Fruit fly (Drosophila melanogaster) whole organism, embryonic: ENCODE measurements around the gene Ste12DOR.

Experiments used
- BEAF-32 ChIP-seq: fragments of 200-800 bp; sonication (Bioruptor generic); optimal IDR thresholded peaks from 3 replicates; lab custom pipeline; 2017; ENCODE audit warnings: missing biosample characterization, missing genetic modification characterization, mild to moderate bottlenecking, moderate library complexity, missing genetic modification reagents
- Bgb ChIP-seq: fragments of 200-800 bp; sonication (Bioruptor generic); IDR thresholded peaks from 2 replicates; pipeline ENCODE4 v1.3.6; 2022; ENCODE audit warnings: missing biosample characterization, missing genetic modification characterization; ENCODE audit not compliant: partially characterized antibody
- CG10147 ChIP-seq: fragments of 200-800 bp; sonication (Bioruptor generic); optimal IDR thresholded peaks from 2 replicates; lab custom pipeline; 2019; ENCODE audit warnings: missing biosample characterization, mild to moderate bottlenecking, missing genetic modification characterization, moderate library complexity
- CG15696 ChIP-seq: fragments of 200-800 bp; sonication (Bioruptor generic); optimal IDR thresholded peaks from 2 replicates; lab custom pipeline; 2019; ENCODE audit warnings: missing biosample characterization, mild to moderate bottlenecking, missing genetic modification characterization, moderate library complexity
- CG1603 ChIP-seq: fragments of 200-800 bp; sonication (Bioruptor generic); optimal IDR thresholded peaks from 2 replicates; lab custom pipeline; 2019; ENCODE audit warnings: missing biosample characterization, mild to moderate bottlenecking, missing genetic modification characterization, moderate library complexity
- CG1647 ChIP-seq: fragments of 200-800 bp; sonication (Bioruptor generic); optimal IDR thresholded peaks from 3 replicates; lab custom pipeline; 2016; ENCODE audit warnings: missing biosample characterization, missing genetic modification characterization
- CG16779 ChIP-seq: fragments of 200-800 bp; sonication (Bioruptor generic); IDR thresholded peaks from 2 replicates; pipeline ENCODE4 v1.3.6; 2022; ENCODE audit warnings: missing biosample characterization, missing genetic modification characterization
- CG16813 ChIP-seq: fragments of 200-800 bp; sonication (Bioruptor generic); IDR thresholded peaks from 3 replicates; pipeline ENCODE4 v1.3.6; 2022; ENCODE audit warnings: missing biosample characterization, missing genetic modification characterization; ENCODE audit not compliant: partially characterized antibody
- CG17328 ChIP-seq: fragments of 200-800 bp; sonication (Bioruptor generic); IDR thresholded peaks from 2 replicates; pipeline ENCODE4 v1.3.6; 2022; ENCODE audit warnings: missing biosample characterization, missing genetic modification characterization
- CG17361 ChIP-seq: fragments of 200-800 bp; sonication (Bioruptor generic); IDR thresholded peaks from 3 replicates; pipeline ENCODE4 v1.3.6; 2022; ENCODE audit warnings: missing biosample characterization, missing genetic modification characterization
- CG2129 ChIP-seq: fragments of 200-800 bp; sonication (Bioruptor generic); IDR thresholded peaks from 2 replicates; pipeline ENCODE4 v1.3.6; 2022; ENCODE audit warnings: missing biosample characterization, missing genetic modification characterization; ENCODE audit not compliant: partially characterized antibody
- CG2678 ChIP-seq: fragments of 200-800 bp; sonication (Bioruptor generic); optimal IDR thresholded peaks from 3 replicates; lab custom pipeline; 2019; ENCODE audit warnings: missing biosample characterization, mild to moderate bottlenecking, missing genetic modification characterization, moderate library complexity
- CG2875 ChIP-seq: fragments of 200-800 bp; sonication (Bioruptor generic); optimal IDR thresholded peaks from 2 replicates; lab custom pipeline; 2017; ENCODE audit warnings: missing biosample characterization, mild to moderate bottlenecking, missing genetic modification characterization, missing genetic modification reagents
- CG32532 ChIP-seq: fragments of 200-800 bp; sonication (Bioruptor generic); IDR thresholded peaks from 2 replicates; pipeline ENCODE4 v1.3.6; 2022; ENCODE audit warnings: missing biosample characterization, missing genetic modification characterization
- CG4360 ChIP-seq: fragments of 200-800 bp; sonication (Bioruptor generic); IDR thresholded peaks from 2 replicates; pipeline ENCODE4 v1.3.6; 2022; ENCODE audit warnings: missing biosample characterization, missing genetic modification characterization
- CG6689 ChIP-seq: fragments of 200-800 bp; sonication (Bioruptor generic); IDR thresholded peaks from 2 replicates; pipeline ENCODE4 v1.3.6; 2022; ENCODE audit warnings: missing biosample characterization, missing genetic modification characterization
- CG6791 ChIP-seq: fragments of 200-800 bp; sonication (Bioruptor generic); IDR thresholded peaks from 3 replicates; pipeline ENCODE4 v1.3.6; 2022; ENCODE audit warnings: missing biosample characterization, missing genetic modification characterization; ENCODE audit not compliant: partially characterized antibody
- CG7987 ChIP-seq: fragments of 200-800 bp; sonication (Bioruptor generic); optimal IDR thresholded peaks from 2 replicates; lab custom pipeline; 2018; ENCODE audit warnings: missing biosample characterization, mild to moderate bottlenecking, missing genetic modification characterization, moderate library complexity
- CkIIα-i1 ChIP-seq: fragments of 200-800 bp; sonication (Bioruptor generic); IDR thresholded peaks from 2 replicates; pipeline ENCODE4 v1.3.6; 2022; ENCODE audit warnings: missing biosample characterization, missing genetic modification characterization
- HmgZ ChIP-seq: fragments of 200-800 bp; sonication (Bioruptor generic); optimal IDR thresholded peaks from 2 replicates; lab custom pipeline; 2018; ENCODE audit warnings: missing biosample characterization, mild to moderate bottlenecking, missing genetic modification characterization
- Hmx ChIP-seq: fragments of 200-800 bp; sonication (Bioruptor generic); optimal IDR thresholded peaks from 2 replicates; lab custom pipeline; 2016; ENCODE audit warnings: missing biosample characterization, missing genetic modification characterization
- Hr3 ChIP-seq: fragments of 200-800 bp; sonication (Bioruptor generic); optimal IDR thresholded peaks from 3 replicates; lab custom pipeline; 2016; ENCODE audit warnings: missing biosample characterization, missing genetic modification characterization
- Hr51 ChIP-seq, 2 experiments: fragments of 200-800 bp; sonication (Bioruptor generic); optimal IDR thresholded peaks; 2 replicates in 1 of 2; 3 replicates in 1 of 2; lab custom pipeline; 2016 to 2018; ENCODE audit warnings: missing biosample characterization in 2 of 2, missing genetic modification characterization in 2 of 2, mild to moderate bottlenecking in 1 of 2, moderate library complexity in 1 of 2
- Hsf ChIP-seq: fragments of 200-800 bp; sonication (Bioruptor generic); optimal IDR thresholded peaks from 3 replicates; lab custom pipeline; 2016; ENCODE audit warnings: missing biosample characterization, missing genetic modification characterization
- Kr ChIP-seq: fragments of 200-800 bp; sonication (Bioruptor generic); optimal IDR thresholded peaks from 2 replicates; lab custom pipeline; 2017; ENCODE audit warnings: missing biosample characterization, mild to moderate bottlenecking, missing genetic modification characterization
- MESR4 ChIP-seq: fragments of 200-800 bp; sonication (Bioruptor generic); optimal IDR thresholded peaks from 2 replicates; lab custom pipeline; 2018; ENCODE audit warnings: missing biosample characterization, mild to moderate bottlenecking, missing genetic modification characterization, moderate library complexity
- Max ChIP-seq: fragments of 200-800 bp; sonication (Bioruptor generic); optimal IDR thresholded peaks from 2 replicates; lab custom pipeline; 2016; ENCODE audit warnings: missing biosample characterization, mild to moderate bottlenecking, missing genetic modification characterization
- Nf-YA ChIP-seq: fragments of 200-800 bp; sonication (Bioruptor generic); IDR thresholded peaks from 2 replicates; pipeline ENCODE4 v1.3.6; 2022; ENCODE audit warnings: missing biosample characterization, missing genetic modification characterization
- Opbp ChIP-seq: fragments of 200-800 bp; sonication (Bioruptor generic); IDR thresholded peaks from 3 replicates; pipeline ENCODE4 v1.3.6; 2022; ENCODE audit warnings: missing biosample characterization, missing genetic modification characterization; ENCODE audit not compliant: partially characterized antibody
- ato ChIP-seq: fragments of 200-800 bp; sonication (Bioruptor generic); IDR thresholded peaks from 2 replicates; pipeline ENCODE4 v1.3.6; 2022; ENCODE audit warnings: missing biosample characterization, missing genetic modification characterization; ENCODE audit not compliant: partially characterized antibody
- crp ChIP-seq, 2 experiments: fragments of 200-800 bp; sonication (Bioruptor generic); optimal IDR thresholded peaks; 2 replicates in 1 of 2; 3 replicates in 1 of 2; lab custom pipeline; 2017; ENCODE audit warnings: missing biosample characterization in 2 of 2, missing genetic modification characterization in 2 of 2, mild to moderate bottlenecking in 1 of 2, moderate library complexity in 1 of 2
- dm ChIP-seq: fragments of 200-800 bp; sonication (Bioruptor generic); optimal IDR thresholded peaks from 3 replicates; lab custom pipeline; 2016; ENCODE audit warnings: missing biosample characterization, missing genetic modification characterization
- en ChIP-seq: fragments of 200-800 bp; sonication (Bioruptor generic); optimal IDR thresholded peaks from 2 replicates; lab custom pipeline; 2016; ENCODE audit warnings: missing biosample characterization, missing genetic modification characterization
- fd102C ChIP-seq: fragments of 200-800 bp; sonication (Bioruptor generic); optimal IDR thresholded peaks from 2 replicates; lab custom pipeline; 2018; ENCODE audit warnings: missing biosample characterization, mild to moderate bottlenecking, missing genetic modification characterization, moderate library complexity
- ham ChIP-seq: fragments of 200-800 bp; sonication (Bioruptor generic); IDR thresholded peaks from 2 replicates; pipeline ENCODE4 v1.3.6; 2022; ENCODE audit warnings: missing biosample characterization, missing genetic modification characterization
- her ChIP-seq: fragments of 200-800 bp; sonication (Bioruptor generic); optimal IDR thresholded peaks from 2 replicates; lab custom pipeline; 2016; ENCODE audit warnings: missing biosample characterization, missing genetic modification characterization
- jing ChIP-seq: fragments of 200-800 bp; sonication (Bioruptor generic); optimal IDR thresholded peaks from 2 replicates; lab custom pipeline; 2018; ENCODE audit warnings: missing biosample characterization, mild to moderate bottlenecking, missing genetic modification characterization
- kni ChIP-seq: fragments of 200-800 bp; sonication (Bioruptor generic); optimal IDR thresholded peaks from 3 replicates; lab custom pipeline; 2017; ENCODE audit warnings: mild to moderate bottlenecking, missing biosample characterization, missing genetic modification reagents, missing genetic modification characterization
- lab ChIP-seq: fragments of 200-800 bp; sonication (Bioruptor generic); optimal IDR thresholded peaks from 3 replicates; lab custom pipeline; 2017; ENCODE audit warnings: missing biosample characterization, missing genetic modification characterization, mild to moderate bottlenecking, moderate library complexity, missing genetic modification reagents
- lbe ChIP-seq: fragments of 200-800 bp; sonication (Bioruptor generic); optimal IDR thresholded peaks from 2 replicates; lab custom pipeline; 2016; ENCODE audit warnings: missing biosample characterization, mild to moderate bottlenecking, missing genetic modification characterization
- nom ChIP-seq: fragments of 200-800 bp; sonication (Bioruptor generic); optimal IDR thresholded peaks from 2 replicates; lab custom pipeline; 2017; ENCODE audit warnings: missing biosample characterization, missing genetic modification characterization, mild to moderate bottlenecking, moderate library complexity, missing genetic modification reagents
- otp ChIP-seq: fragments of 200-800 bp; sonication (Bioruptor generic); IDR thresholded peaks from 3 replicates; pipeline ENCODE4, ENCODE4 v1.3.6; 2022; ENCODE audit warnings: missing biosample characterization, missing genetic modification characterization
- p53 ChIP-seq: fragments of 200-800 bp; sonication (Bioruptor generic); optimal IDR thresholded peaks from 2 replicates; lab custom pipeline; 2016; ENCODE audit warnings: missing biosample characterization, missing genetic modification characterization
- psq ChIP-seq: fragments of 200-800 bp; sonication (Bioruptor generic); optimal IDR thresholded peaks from 2 replicates; lab custom pipeline; 2017; ENCODE audit warnings: missing biosample characterization, missing genetic modification characterization
- salm ChIP-seq: fragments of 200-800 bp; sonication (Bioruptor generic); optimal IDR thresholded peaks from 2 replicates; lab custom pipeline; 2018; ENCODE audit warnings: missing biosample characterization, mild to moderate bottlenecking, missing genetic modification characterization
- sqz ChIP-seq: fragments of 200-800 bp; sonication (Bioruptor generic); optimal IDR thresholded peaks from 3 replicates; lab custom pipeline; 2018; ENCODE audit warnings: missing biosample characterization, mild to moderate bottlenecking, missing genetic modification characterization
- sug ChIP-seq: fragments of 200-800 bp; optimal IDR thresholded peaks from 2 replicates; lab custom pipeline; 2019; ENCODE audit warnings: missing biosample characterization, mild to moderate bottlenecking, missing genetic modification characterization, moderate library complexity
- z ChIP-seq: fragments of 200-800 bp; sonication (Bioruptor generic); IDR thresholded peaks from 3 replicates; pipeline ENCODE4 v1.3.6; 2022; ENCODE audit warnings: missing biosample characterization, missing genetic modification characterization
- zen2 ChIP-seq: fragments of 200-800 bp; sonication (Bioruptor generic); IDR thresholded peaks from 3 replicates; pipeline ENCODE4 v1.3.6; 2022; ENCODE audit warnings: missing biosample characterization, missing genetic modification characterization; ENCODE audit not compliant: partially characterized antibody

Ste12DOR gene

DNA sequence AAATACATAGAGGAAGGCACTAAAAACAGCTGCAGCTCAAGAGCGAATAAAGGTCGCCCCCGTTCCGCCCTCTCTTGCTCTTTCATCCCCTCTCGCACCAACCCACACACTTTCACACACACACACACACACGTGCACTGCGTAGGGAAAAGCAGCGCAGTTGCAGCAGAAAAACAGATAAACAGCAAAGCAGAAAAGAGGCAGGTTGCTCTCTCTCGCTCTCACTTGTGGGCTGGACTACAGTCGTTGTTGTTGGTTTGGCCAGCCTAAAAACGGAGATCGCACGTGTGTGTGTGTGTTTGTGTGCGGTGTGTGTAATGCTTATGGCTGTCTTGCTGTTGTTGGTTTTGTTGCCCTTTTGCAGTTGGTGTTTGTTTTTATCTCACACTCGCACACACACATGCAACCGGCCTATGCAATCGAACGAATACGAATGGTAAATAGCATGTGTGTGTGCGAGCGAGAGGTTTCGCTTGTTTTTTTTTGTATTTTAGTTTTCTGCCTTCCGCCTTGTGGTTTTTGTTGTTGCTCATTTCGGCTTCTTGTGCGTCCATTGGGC lies 5.1 kb upstream of the Ste12DOR start (continued):
- peak; percentile 79; the same call in 2 of the 3 replicates for TF ChIP-seq z (GFP tag; lab: Robert Waterston, UW)
- peak; percentile 29 for TF ChIP-seq lbe
- TF ChIP-seq salm (tag; lab: Kevin White, UChicago) = no peak
- TF ChIP-seq Opbp (GFP tag; lab: Robert Waterston, UW) = no peak
- TF ChIP-seq ato (GFP tag; lab: Robert Waterston, UW) = no peak
- no peak for TF ChIP-seq BEAF-32 (GFP tag; lab: Kevin White, UChicago)
- TF ChIP-seq sug (tag; lab: Kevin White, UChicago) = no peak
- TF ChIP-seq psq (GFP tag; lab: Kevin White, UChicago) = peak; percentile 49
- TF ChIP-seq Nf-YA (GFP tag; lab: Robert Waterston, UW) = peak; percentile 75
- no peak for TF ChIP-seq CG2678 (tag; lab: Kevin White, UChicago)
- peak; percentile 96 for TF ChIP-seq CG4360 (GFP tag; lab: Robert Waterston, UW)
- no peak for TF ChIP-seq en (GFP tag; lab: Kevin White, UChicago)
- no peak for TF ChIP-seq ham (GFP tag; lab: Robert Waterston, UW)
- TF ChIP-seq CkIIα-i1 (GFP tag; lab: Robert Waterston, UW) = no peak
- no peak for TF ChIP-seq HmgZ (tag; lab: Kevin White, UChicago)
- TF ChIP-seq Kr (GFP tag; lab: Kevin White, UChicago) = no peak
- no peak for TF ChIP-seq CG1603 (tag; lab: Kevin White, UChicago)
- TF ChIP-seq crp (GFP tag; optimal IDR thresholded peaks at IDR 0.05; lab: Kevin White, UChicago) = peak in 1 of 2 experiments; percentile 7
- TF ChIP-seq Hr51 (GFP tag; optimal IDR thresholded peaks at IDR 0.05; lab: Kevin White, UChicago) = no peak
- TF ChIP-seq sqz (GFP tag; lab: Kevin White, UChicago) = peak; percentile 93
- no peak for TF ChIP-seq jing
- no peak for TF ChIP-seq Max
- TF ChIP-seq otp (GFP tag; lab: Robert Waterston, UW) = no peak
- TF ChIP-seq CG2129 (GFP tag; lab: Robert Waterston, UW) = no peak
- TF ChIP-seq lab (GFP tag; lab: Kevin White, UChicago) = no peak
- TF ChIP-seq fd102C (GFP tag; lab: Kevin White, UChicago) = no peak
- TF ChIP-seq p53 (GFP tag; lab: Kevin White, UChicago) = no peak
- TF ChIP-seq CG6791 (GFP tag; lab: Robert Waterston, UW) = 0 out of 3 replicates have a peak, but pooled peaks have one; percentile 35
- no peak for TF ChIP-seq CG7987 (GFP tag; lab: Kevin White, UChicago)
- TF ChIP-seq CG17361 (GFP tag; lab: Robert Waterston, UW) = no peak
- TF ChIP-seq zen2 (GFP tag; lab: Robert Waterston, UW) = no peak
- no peak for TF ChIP-seq CG32532 (GFP tag; lab: Robert Waterston, UW)
- no peak for TF ChIP-seq Bgb (GFP tag; lab: Robert Waterston, UW)
- peak; percentile 87 for TF ChIP-seq nom (GFP tag; lab: Kevin White, UChicago)
- no peak for TF ChIP-seq MESR4 (GFP tag; lab: Kevin White, UChicago)
- TF ChIP-seq CG17328 (GFP tag; lab: Robert Waterston, UW) = no peak
- no peak for TF ChIP-seq CG2875 (GFP tag; lab: Kevin White, UChicago)
- no peak for TF ChIP-seq CG16779 (GFP tag; lab: Robert Waterston, UW)
- TF ChIP-seq CG16813 (GFP tag; lab: Robert Waterston, UW) = 0 out of 3 replicates have a peak, but pooled peaks have one; percentile 13
- peak; percentile 79 for TF ChIP-seq kni (GFP tag; lab: Kevin White, UChicago)
- TF ChIP-seq Hr3 (GFP tag; lab: Kevin White, UChicago) = no peak
- TF ChIP-seq CG1647 (GFP tag; lab: Kevin White, UChicago) = no peak
- no peak for TF ChIP-seq her (GFP tag; lab: Kevin White, UChicago)
- TF ChIP-seq CG10147 = no peak
- peak; percentile 39 for TF ChIP-seq CG15696
- no peak for TF ChIP-seq Hmx (GFP tag; lab: Kevin White, UChicago)
- TF ChIP-seq CG6689 (GFP tag; lab: Robert Waterston, UW) = no peak
- TF ChIP-seq Hsf (GFP tag; lab: Kevin White, UChicago) = no peak
- no peak for TF ChIP-seq dm (GFP tag; lab: Kevin White, UChicago)
